Worm (Caenorhabditis elegans): ENCODE measurements around the gene C06B8.2.
A peak's percentile ranks its signal among the peaks of the same experiment; 100 is the strongest.

C06B8.2 gene

DNA sequence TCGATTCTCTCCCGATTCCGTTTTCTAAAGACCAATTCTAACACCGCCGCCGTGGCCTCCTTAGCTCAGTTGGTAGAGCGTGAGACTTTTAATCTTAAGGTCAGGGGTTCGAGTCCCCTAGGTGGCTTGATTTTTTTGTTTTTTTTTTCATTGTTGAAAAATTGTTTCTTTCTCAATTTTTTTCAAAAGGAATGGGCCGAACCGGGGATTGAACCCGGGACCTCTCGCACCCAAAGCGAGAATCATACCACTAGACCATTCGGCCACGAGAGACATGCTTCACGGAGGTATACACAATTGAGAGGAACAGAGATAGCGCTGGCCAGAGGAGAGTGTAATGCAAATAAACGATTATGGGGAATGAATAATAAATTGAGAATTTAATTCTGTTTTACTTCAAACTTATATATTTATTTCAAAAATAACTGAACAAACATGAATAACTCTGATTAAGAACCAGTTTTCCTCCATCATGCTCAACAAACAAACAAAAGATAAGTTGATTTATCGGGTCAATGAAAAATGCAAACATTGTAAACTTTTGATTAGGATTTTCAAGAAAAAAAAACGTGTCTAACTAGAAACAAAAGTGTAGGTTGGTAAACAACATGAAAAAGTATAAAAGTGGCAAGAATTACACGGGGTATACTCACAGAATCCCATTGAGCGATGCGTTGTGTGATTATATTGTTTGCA is 13.4 kb downstream of the C06B8.2 start, which contains the start of gene pqn-71 (continued):
- TF ChIP-seq unc-30 (tag; optimal IDR thresholded peaks at IDR 0.05): no peak
- no peak for TF ChIP-seq ceh-8 (GFP tag; optimal IDR thresholded peaks at IDR 0.05)

DNA sequence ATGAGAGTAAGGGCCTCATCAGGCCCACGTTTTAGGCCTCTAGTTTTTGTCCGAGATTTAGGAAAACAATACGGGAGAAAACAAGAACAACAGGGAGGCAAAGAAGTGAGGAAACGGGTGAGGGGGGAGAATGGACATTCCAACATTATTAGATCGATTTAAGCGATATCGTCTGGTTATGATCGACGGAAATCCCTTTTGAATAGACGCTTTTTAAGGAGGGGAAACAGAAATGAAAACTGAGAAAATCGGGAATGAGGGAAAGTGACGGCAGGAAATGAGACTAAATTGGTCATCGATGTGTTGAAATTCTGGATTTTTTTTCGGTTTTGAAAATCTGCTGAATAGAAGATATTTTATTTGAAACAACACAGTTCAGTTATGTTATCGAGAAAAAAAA is 14.1 kb downstream of the C06B8.2 start, which contains the start of gene rocf-1:
Gene rocf-1, minus strand, starts transcription at position 101 of the 400 bp plus-strand sequence.
- no peak for TF ChIP-seq ceh-88 (GFP tag; IDR thresholded peaks at IDR 0.05)
- no peak for TF ChIP-seq nhr-85 (tag)
- no peak for TF ChIP-seq fkh-8 (tag; optimal IDR thresholded peaks at IDR 0.05)
- no peak for TF ChIP-seq unc-86 (tag; optimal IDR thresholded peaks at IDR 0.05)
- no peak for TF ChIP-seq pqm-1 (tag; optimal IDR thresholded peaks at IDR 0.05)
- no peak for TF ChIP-seq lin-14 (GFP tag; optimal IDR thresholded peaks at IDR 0.05)
- no peak for TF ChIP-seq irx-1 (tag; optimal IDR thresholded peaks at IDR 0.05)
- no peak for TF ChIP-seq ceh-8 (GFP tag; optimal IDR thresholded peaks at IDR 0.05)
- TF ChIP-seq F16B12.6 (tag; optimal IDR thresholded peaks at IDR 0.05): no peak
- no peak for TF ChIP-seq Y116A8C.19 (tag; optimal IDR thresholded peaks at IDR 0.05; ENCODE audit: borderline replicate concordance)
- no peak for TF ChIP-seq ztf-4 (tag; optimal IDR thresholded peaks at IDR 0.05)
- no peak for TF ChIP-seq rnt-1 (tag; optimal IDR thresholded peaks at IDR 0.05)

DNA sequence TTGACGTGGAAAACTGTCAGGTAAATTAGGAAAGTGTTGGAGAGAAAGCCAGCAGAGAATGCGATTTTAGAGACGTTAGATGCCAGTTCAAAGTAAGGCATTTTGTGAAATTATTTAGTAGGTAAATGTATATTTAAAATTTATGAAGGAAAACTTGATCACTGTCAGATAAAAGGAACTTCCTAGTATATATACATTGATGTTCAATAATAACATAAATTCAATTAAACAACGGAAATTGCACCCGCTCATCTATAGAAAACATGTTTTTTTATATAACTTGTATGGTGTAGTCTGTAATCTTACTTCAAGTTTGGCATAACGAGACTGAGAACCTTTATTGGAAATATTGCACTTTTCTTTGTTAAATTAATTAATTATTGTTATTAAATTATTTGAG is 19.5 kb downstream of the C06B8.2 start, which contains the start of gene str-71:
Gene str-71, minus strand, starts transcription at position 101 of the 400 bp plus-strand sequence.
- no peak for TF ChIP-seq ama-1 (optimal IDR thresholded peaks at IDR 0.05)
- no peak for TF ChIP-seq ceh-82 (tag; optimal IDR thresholded peaks at IDR 0.05)

DNA sequence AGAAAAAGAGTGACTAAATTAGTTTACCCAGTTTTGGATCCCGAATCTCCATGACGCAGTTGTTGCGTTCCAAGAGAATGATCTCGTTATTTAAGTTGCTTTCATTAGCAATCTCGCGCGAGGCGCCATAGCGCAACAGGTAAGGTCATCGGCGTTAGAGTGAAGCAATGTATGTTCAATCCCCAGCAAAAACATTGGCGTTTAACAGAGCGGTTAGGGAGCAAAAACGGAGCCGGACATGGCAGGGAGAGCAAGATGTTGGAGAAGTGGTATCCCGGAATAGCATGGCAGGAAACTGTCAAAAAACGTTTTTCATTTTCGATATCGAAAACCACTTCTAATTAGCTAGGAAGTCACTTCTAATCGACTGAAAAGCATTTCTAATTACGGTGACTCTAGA is 24.2 kb downstream of the C06B8.2 start:
- peak; percentile 22 for TF ChIP-seq nhr-85 (tag)
- TF ChIP-seq unc-62 (GFP tag; optimal IDR thresholded peaks at IDR 0.05): no peak

DNA sequence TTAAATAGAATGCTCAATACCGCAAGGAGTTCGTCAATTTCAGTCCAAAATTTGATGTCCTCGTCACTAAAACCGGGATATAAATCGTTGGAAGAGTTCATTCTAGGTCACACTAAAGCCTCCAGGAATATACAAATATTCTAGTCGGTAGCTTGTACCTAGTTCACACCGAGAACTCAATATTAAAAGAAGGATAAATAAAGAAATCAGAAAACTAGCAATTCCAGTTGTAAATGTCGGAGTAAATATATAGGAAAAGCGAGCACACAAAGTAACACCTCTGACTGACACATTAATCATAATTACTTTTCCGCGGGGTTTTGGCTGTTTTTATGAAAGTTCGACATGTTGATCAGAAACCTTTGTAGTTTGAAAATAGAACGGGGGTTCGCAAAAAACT is 27.1 kb downstream of the C06B8.2 start, which contains the start of gene srw-33:
Gene srw-33, minus strand, starts transcription at position 101 of the 400 bp plus-strand sequence.
- TF ChIP-seq unc-86 (tag; optimal IDR thresholded peaks at IDR 0.05) (no peak), nhr-19 (GFP tag; conservative IDR thresholded peaks at IDR 0.05) (no peak), zip-4 (GFP tag; optimal IDR thresholded peaks at IDR 0.05) (no peak)

DNA sequence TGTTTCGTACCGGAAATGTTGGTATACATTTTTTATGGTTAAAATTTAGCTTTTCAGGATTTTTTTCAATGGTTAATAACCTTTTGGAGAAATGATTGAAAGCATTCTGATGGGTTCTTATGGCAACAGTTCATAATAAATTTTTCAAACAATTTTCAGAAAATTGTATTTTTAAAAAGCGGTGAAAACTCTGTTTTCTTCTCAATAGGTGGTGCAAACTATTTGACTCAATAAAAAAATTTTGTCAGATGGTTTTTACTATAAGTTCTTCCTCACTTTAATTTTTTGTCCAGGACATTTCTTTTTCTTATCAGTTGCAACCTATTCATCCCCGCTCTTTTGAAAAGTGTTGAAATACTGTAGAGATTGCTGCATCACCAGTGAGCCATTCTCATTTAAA is 29.7 kb downstream of the C06B8.2 start, which contains the start of gene T26H5.14:
Gene T26H5.14, plus strand, starts transcription at position 301 of the 400 bp plus-strand sequence.
- TF ChIP-seq alr-1 (tag; optimal IDR thresholded peaks at IDR 0.05; ENCODE audit: borderline replicate concordance) (no peak), ceh-8 (GFP tag; optimal IDR thresholded peaks at IDR 0.05) (no peak), lin-13 (GFP tag; optimal IDR thresholded peaks at IDR 0.05) (no peak), nhr-90 (tag; optimal IDR thresholded peaks at IDR 0.05; ENCODE audit: poor library complexity) (no peak), elt-2 (tag; optimal IDR thresholded peaks at IDR 0.05) (no peak), blmp-1 (tag; optimal IDR thresholded peaks at IDR 0.05) (no peak), hpl-2 (GFP tag; optimal IDR thresholded peaks at IDR 0.05) (no peak), ztf-4 (tag; optimal IDR thresholded peaks at IDR 0.05) (no peak), fkh-4 (tag; optimal IDR thresholded peaks at IDR 0.05; ENCODE audit: borderline replicate concordance) (no peak), zip-4 (GFP tag; optimal IDR thresholded peaks at IDR 0.05) (no peak), fkh-8 (tag; optimal IDR thresholded peaks at IDR 0.05) (no peak), aha-1 (tag; optimal IDR thresholded peaks at IDR 0.05) (no peak)

DNA sequence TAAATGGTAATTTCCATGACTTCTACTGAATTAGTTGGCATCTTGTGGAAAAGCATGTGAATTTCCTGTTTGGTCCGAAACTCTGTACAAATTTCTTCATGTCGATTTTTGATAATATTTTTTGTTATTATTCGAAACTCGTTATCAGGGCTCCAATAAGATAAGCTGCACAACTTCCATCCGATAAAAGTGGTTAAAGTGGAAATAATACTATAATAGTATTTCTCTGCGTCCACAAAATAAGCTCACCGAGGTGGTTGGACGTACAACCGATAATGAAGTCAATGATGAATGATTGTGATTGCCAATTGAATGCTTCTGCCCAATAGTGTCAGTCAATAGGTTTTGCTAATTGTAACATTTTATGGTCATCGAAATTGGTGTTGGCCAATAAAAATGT is 30.1 kb downstream of the C06B8.2 start, which contains the start of gene T26H5.4:
Gene T26H5.4, minus strand, starts transcription at position 294 of the 400 bp plus-strand sequence.
- no peak for TF ChIP-seq efl-1 (optimal IDR thresholded peaks at IDR 0.05)
- TF ChIP-seq efl-1 (GFP tag; optimal IDR thresholded peaks at IDR 0.05 in 1 of 2): peak in 1 of 2 experiments; percentile 73
- peak; percentile 95 for TF ChIP-seq elt-2 (tag; optimal IDR thresholded peaks at IDR 0.05)
- no peak for TF ChIP-seq ceh-63 (GFP tag; optimal IDR thresholded peaks at IDR 0.05)
- TF ChIP-seq tlp-1 (tag; optimal IDR thresholded peaks at IDR 0.05): no peak
